Fruit fly (Drosophila melanogaster) whole organism: ENCODE measurements around the gene CG9312.
A peak's percentile ranks its signal among the peaks of the same experiment; 100 is the strongest.

Source experiments
- CG8478 ChIP-seq: fragments of >200 bp; optimal IDR thresholded peaks from 2 replicates; lab custom pipeline; 2018; ENCODE audit warnings: inconsistent platforms
- Dll ChIP-seq: fragments of >200 bp; optimal IDR thresholded peaks from 2 replicates; lab custom pipeline; 2017
- EcR ChIP-seq, 2 experiments: fragments of >200 bp; optimal IDR thresholded peaks; 2 replicates each; lab custom pipeline; 2017; ENCODE audit warnings: missing biosample characterization in 2 of 2, missing genetic modification characterization in 2 of 2, missing genetic modification reagents in 2 of 2
- pan ChIP-seq: fragments of >200 bp; optimal IDR thresholded peaks from 2 replicates; lab custom pipeline; 2017
- psq ChIP-seq: fragments of >200 bp; optimal IDR thresholded peaks from 2 replicates; lab custom pipeline; 2017
- usp ChIP-seq: fragments of >200 bp; optimal IDR thresholded peaks from 2 replicates; lab custom pipeline; 2017; ENCODE audit warnings: missing biosample characterization, missing genetic modification characterization, mixed read lengths

DNA sequence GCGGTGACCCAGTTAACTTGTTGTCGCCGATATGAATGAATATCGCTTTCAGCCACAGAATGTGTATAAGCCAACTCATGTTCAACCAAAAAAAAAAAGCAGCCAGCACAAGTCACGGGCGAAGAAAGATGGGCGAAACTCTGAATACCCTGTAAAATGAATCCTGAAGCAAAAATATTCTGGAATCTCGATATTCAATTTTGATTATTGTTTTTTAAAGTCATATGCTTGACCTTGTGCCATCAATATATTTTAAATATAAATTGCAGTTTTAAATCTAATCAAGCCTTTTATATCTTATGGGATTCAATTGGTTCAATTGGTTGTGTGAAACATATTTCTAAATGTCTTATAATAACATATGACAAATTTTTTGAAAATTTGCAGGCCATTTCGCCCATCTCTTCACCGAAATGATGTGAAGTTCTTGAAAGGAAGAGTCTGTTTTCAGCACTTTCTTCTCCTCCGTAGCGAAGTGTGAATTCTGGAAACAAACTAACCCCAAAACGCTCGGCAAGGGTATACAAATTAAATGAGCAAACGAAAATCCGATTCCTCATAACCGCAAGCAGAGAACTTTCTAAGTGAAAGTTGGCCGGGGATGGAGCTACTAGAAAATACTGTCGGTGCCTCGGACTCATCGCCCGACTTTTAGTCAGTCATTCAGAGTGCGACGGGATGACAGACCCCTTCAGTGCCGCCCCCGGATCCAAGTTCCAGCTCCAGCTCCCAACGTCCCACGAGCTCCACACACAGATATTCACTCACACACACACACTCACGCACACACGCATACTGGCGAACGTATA lies 50.2 kb downstream of the CG9312 start:
- TF ChIP-seq CG8478 (lab: Kevin White, UChicago) (no peak), pan (lab: Kevin White, UChicago) (peak; percentile 50), usp (no peak), psq (lab: Kevin White, UChicago) (no peak), EcR (GFP tag; optimal IDR thresholded peaks at IDR 0.05; lab: Kevin White, UChicago) (no peak), Dll (lab: Kevin White, UChicago) (no peak)
